Fruit fly (Drosophila melanogaster) whole organism, embryonic: ENCODE measurements around the gene beag.
A peak's percentile ranks its signal among the peaks of the same experiment; 100 is the strongest.

Experiments used
- Bdp1 ChIP-seq: fragments of 200-800 bp; sonication (Bioruptor generic); optimal IDR thresholded peaks from 3 replicates; lab custom pipeline; 2016; ENCODE audit warnings: missing biosample characterization, missing genetic modification characterization
- Bteb2 ChIP-seq: fragments of 200-800 bp; sonication (Bioruptor generic); optimal IDR thresholded peaks from 2 replicates; lab custom pipeline; 2016; ENCODE audit warnings: missing biosample characterization, missing genetic modification characterization
- CG10543 ChIP-seq: fragments of 200-800 bp; sonication (Bioruptor generic); optimal IDR thresholded peaks from 3 replicates; lab custom pipeline; 2017; ENCODE audit warnings: missing biosample characterization, mild to moderate bottlenecking, missing genetic modification characterization, moderate library complexity
- CG11085 ChIP-seq: fragments of 200-800 bp; sonication (Bioruptor generic); IDR thresholded peaks from 2 replicates; pipeline ENCODE4 v1.3.6; 2022; ENCODE audit warnings: missing biosample characterization, missing genetic modification characterization
- CG11456 ChIP-seq: fragments of 200-800 bp; sonication (Bioruptor generic); IDR thresholded peaks from 3 replicates; pipeline ENCODE4 v1.3.6; 2022; ENCODE audit warnings: missing biosample characterization, missing genetic modification characterization
- CG12104 ChIP-seq: fragments of 200-800 bp; sonication (Bioruptor generic); optimal IDR thresholded peaks from 3 replicates; lab custom pipeline; 2016; ENCODE audit warnings: missing biosample characterization, missing genetic modification characterization
- CG13123 ChIP-seq: fragments of 200-800 bp; sonication (Bioruptor generic); optimal IDR thresholded peaks from 2 replicates; lab custom pipeline; 2016; ENCODE audit warnings: missing biosample characterization, missing genetic modification characterization
- CG13894 ChIP-seq: fragments of 200-800 bp; sonication (Bioruptor generic); optimal IDR thresholded peaks from 3 replicates; lab custom pipeline; 2018; ENCODE audit warnings: missing biosample characterization, mild to moderate bottlenecking, missing genetic modification characterization, moderate library complexity
- CG14050 ChIP-seq: fragments of 200-800 bp; sonication (Bioruptor generic); IDR thresholded peaks from 3 replicates; pipeline ENCODE4 v1.3.6; 2022; ENCODE audit warnings: missing biosample characterization, missing genetic modification characterization
- CG14441 ChIP-seq: fragments of 200-800 bp; sonication (Bioruptor generic); IDR thresholded peaks from 2 replicates; pipeline ENCODE4 v1.3.6; 2022; ENCODE audit warnings: missing biosample characterization, missing genetic modification characterization
- CG15269 ChIP-seq: fragments of 200-800 bp; sonication (Bioruptor generic); optimal IDR thresholded peaks from 2 replicates; lab custom pipeline; 2018; ENCODE audit warnings: missing biosample characterization, mild to moderate bottlenecking, missing genetic modification characterization, moderate library complexity
- CG15514 ChIP-seq: fragments of 200-800 bp; sonication (Bioruptor generic); optimal IDR thresholded peaks from 3 replicates; lab custom pipeline; 2017; ENCODE audit warnings: missing biosample characterization, missing genetic modification characterization, mild to moderate bottlenecking, moderate library complexity, missing genetic modification reagents
- CG16813 ChIP-seq: fragments of 200-800 bp; sonication (Bioruptor generic); IDR thresholded peaks from 3 replicates; pipeline ENCODE4 v1.3.6; 2022; ENCODE audit warnings: missing biosample characterization, missing genetic modification characterization; ENCODE audit not compliant: partially characterized antibody
- CG32767 ChIP-seq: fragments of 200-800 bp; sonication (Bioruptor generic); IDR thresholded peaks from 2 replicates; pipeline ENCODE4 v1.3.6; 2022; ENCODE audit warnings: missing biosample characterization, missing genetic modification characterization
- CG33213 ChIP-seq: fragments of 200-800 bp; sonication (Bioruptor generic); optimal IDR thresholded peaks from 3 replicates; lab custom pipeline; 2016; ENCODE audit warnings: missing biosample characterization, missing genetic modification characterization
- CG34376 ChIP-seq: fragments of 200-800 bp; sonication (Bioruptor generic); optimal IDR thresholded peaks from 2 replicates; lab custom pipeline; 2018; ENCODE audit warnings: missing biosample characterization, mild to moderate bottlenecking, missing genetic modification characterization
- CG4424 ChIP-seq: fragments of 200-800 bp; sonication (Bioruptor generic); optimal IDR thresholded peaks from 3 replicates; lab custom pipeline; 2016; ENCODE audit warnings: missing biosample characterization, missing genetic modification characterization
- CG6854 ChIP-seq: fragments of 200-800 bp; sonication (Bioruptor generic); optimal IDR thresholded peaks from 3 replicates; lab custom pipeline; 2017; ENCODE audit warnings: missing biosample characterization, mild to moderate bottlenecking, missing genetic modification characterization
- CG8924 ChIP-seq: fragments of 200-800 bp; optimal IDR thresholded peaks from 3 replicates; lab custom pipeline; 2019; ENCODE audit warnings: missing biosample characterization, mild to moderate bottlenecking, missing genetic modification characterization, moderate library complexity
- CG8944 ChIP-seq: fragments of 200-800 bp; sonication (Bioruptor generic); optimal IDR thresholded peaks from 3 replicates; lab custom pipeline; 2016; ENCODE audit warnings: missing biosample characterization, missing genetic modification characterization
- Deaf1 ChIP-seq: fragments of 200-800 bp; optimal IDR thresholded peaks from 3 replicates; lab custom pipeline; 2019; ENCODE audit warnings: missing biosample characterization, mild to moderate bottlenecking, missing genetic modification characterization, moderate library complexity
- Ets65A ChIP-seq: fragments of 200-800 bp; sonication (Bioruptor generic); peaks from one replicate; lab custom pipeline; 2016; ENCODE audit warnings: missing biosample characterization, missing genetic modification characterization
- Gug ChIP-seq: fragments of 200-800 bp; sonication (Bioruptor generic); IDR thresholded peaks from 4 replicates; pipeline ENCODE4 v1.3.6; 2022; ENCODE audit warnings: missing biosample characterization, missing genetic modification characterization
- Hey ChIP-seq: fragments of 200-800 bp; sonication (Bioruptor generic); optimal IDR thresholded peaks from 3 replicates; lab custom pipeline; 2018; ENCODE audit warnings: missing biosample characterization, mild to moderate bottlenecking, missing genetic modification characterization
- HmgD ChIP-seq: fragments of 200-800 bp; sonication (Bioruptor generic); optimal IDR thresholded peaks from 3 replicates; lab custom pipeline; 2016; ENCODE audit warnings: missing biosample characterization, missing genetic modification characterization
- Jarid2 ChIP-seq: fragments of 200-800 bp; sonication (Bioruptor generic); optimal IDR thresholded peaks from 3 replicates; lab custom pipeline; 2017; ENCODE audit warnings: mild to moderate bottlenecking, missing biosample characterization, missing genetic modification reagents, missing genetic modification characterization
- Kr ChIP-seq: fragments of 200-800 bp; sonication (Bioruptor generic); optimal IDR thresholded peaks from 2 replicates; lab custom pipeline; 2017; ENCODE audit warnings: missing biosample characterization, mild to moderate bottlenecking, missing genetic modification characterization
- Lim3 ChIP-seq: fragments of 200-800 bp; sonication (Bioruptor generic); IDR thresholded peaks from 2 replicates; pipeline ENCODE4 v1.3.6; 2022; ENCODE audit warnings: missing biosample characterization, missing genetic modification characterization
- Sry-β ChIP-seq: fragments of 200-800 bp; sonication (Bioruptor generic); optimal IDR thresholded peaks from 2 replicates; lab custom pipeline; 2018; ENCODE audit warnings: missing biosample characterization, mild to moderate bottlenecking, missing genetic modification characterization, moderate library complexity
- Stat92E ChIP-seq, 3 experiments: fragments of >200 bp in 2 of 3; fragments of 200-800 bp in 1 of 3; sonication (Bioruptor generic) in 1 of 3; optimal IDR thresholded peaks; 2 replicates each; lab custom pipeline; 2017 to 2019; ENCODE audit warnings: missing biosample characterization in 3 of 3, missing genetic modification characterization in 3 of 3, mild to moderate bottlenecking in 1 of 3, moderate library complexity in 1 of 3
- Taf1 ChIP-seq: fragments of 200-800 bp; sonication (Bioruptor generic); IDR thresholded peaks from 2 replicates; pipeline ENCODE4 v1.3.6; 2022; ENCODE audit warnings: missing biosample characterization, missing genetic modification characterization
- Xbp1 ChIP-seq: fragments of 200-800 bp; sonication (Bioruptor generic); optimal IDR thresholded peaks from 3 replicates; lab custom pipeline; 2016; ENCODE audit warnings: missing biosample characterization, mild to moderate bottlenecking, missing genetic modification characterization
- cad ChIP-seq: fragments of >200 bp; optimal IDR thresholded peaks from 2 replicates; lab custom pipeline; 2017; ENCODE audit warnings: missing biosample characterization, missing genetic modification characterization
- caup ChIP-seq: fragments of 200-800 bp; sonication (Bioruptor generic); optimal IDR thresholded peaks from 3 replicates; lab custom pipeline; 2017; ENCODE audit warnings: missing biosample characterization, mild to moderate bottlenecking, missing genetic modification characterization, moderate library complexity; ENCODE audit not compliant: severe bottlenecking
- ci ChIP-seq: fragments of 200-800 bp; sonication (Bioruptor generic); IDR thresholded peaks from 3 replicates; pipeline ENCODE4 v1.3.6; 2022; ENCODE audit warnings: missing biosample characterization, missing genetic modification characterization
- croc ChIP-seq: fragments of 200-800 bp; sonication (Bioruptor generic); conservative IDR thresholded peaks from 3 replicates; pipeline ENCODE4 v1.3.6; 2022; ENCODE audit warnings: missing biosample characterization, missing genetic modification characterization
- dmrt99B ChIP-seq: fragments of 200-800 bp; sonication (Bioruptor generic); optimal IDR thresholded peaks from 2 replicates; lab custom pipeline; 2018; ENCODE audit warnings: missing biosample characterization, mild to moderate bottlenecking, missing genetic modification characterization, moderate library complexity
- gsb ChIP-seq: fragments of 200-800 bp; sonication (Bioruptor generic); IDR thresholded peaks from 2 replicates; pipeline ENCODE4 v1.3.6; 2022; ENCODE audit warnings: missing biosample characterization, missing genetic modification characterization
- gsb-n ChIP-seq: fragments of 200-800 bp; sonication (Bioruptor generic); optimal IDR thresholded peaks from 3 replicates; lab custom pipeline; 2018; ENCODE audit warnings: missing biosample characterization, mild to moderate bottlenecking, missing genetic modification characterization
- h ChIP-seq: fragments of >200 bp; optimal IDR thresholded peaks from 2 replicates; lab custom pipeline; 2017
- hkb ChIP-seq, 2 experiments: fragments of 200-800 bp in 1 of 2; fragments of >200 bp in 1 of 2; sonication (Bioruptor generic) in 1 of 2; IDR thresholded peaks in 1 of 2; optimal IDR thresholded peaks in 1 of 2; 2 replicates each; pipeline versions ENCODE4 v1.3.6 to Lab custom; 2017 to 2022; ENCODE audit warnings: missing biosample characterization in 1 of 2, missing genetic modification characterization in 1 of 2
- lola ChIP-seq, 3 experiments: fragments of >200 bp in 2 of 3; fragments of 200-800 bp in 1 of 3; sonication (Bioruptor generic) in 1 of 3; optimal IDR thresholded peaks; 2 replicates each; lab custom pipeline; 2017 to 2019; ENCODE audit warnings: missing biosample characterization in 3 of 3, missing genetic modification characterization in 3 of 3, mild to moderate bottlenecking in 1 of 3, moderate library complexity in 1 of 3
- nau ChIP-seq: fragments of 200-800 bp; sonication (Bioruptor generic); optimal IDR thresholded peaks from 3 replicates; lab custom pipeline; 2017; ENCODE audit warnings: missing biosample characterization, mild to moderate bottlenecking, missing genetic modification characterization, missing genetic modification reagents
- nerfin-2 ChIP-seq: fragments of 200-800 bp; sonication (Bioruptor generic); IDR thresholded peaks from 2 replicates; pipeline ENCODE4 v1.3.6; 2022; ENCODE audit warnings: missing biosample characterization, missing genetic modification characterization; ENCODE audit not compliant: partially characterized antibody
- oc ChIP-seq: fragments of 200-800 bp; sonication (Bioruptor generic); optimal IDR thresholded peaks from 2 replicates; lab custom pipeline; 2018; ENCODE audit warnings: missing biosample characterization, mild to moderate bottlenecking, missing genetic modification characterization, moderate library complexity
- pfk ChIP-seq: fragments of 200-800 bp; sonication (Bioruptor generic); optimal IDR thresholded peaks from 2 replicates; lab custom pipeline; 2018; ENCODE audit warnings: missing biosample characterization, mild to moderate bottlenecking, missing genetic modification characterization, moderate library complexity
- pros ChIP-seq: fragments of 200-800 bp; sonication (Bioruptor generic); optimal IDR thresholded peaks from 3 replicates; lab custom pipeline; 2019; ENCODE audit warnings: missing biosample characterization, mild to moderate bottlenecking, missing genetic modification characterization, moderate library complexity
- repo ChIP-seq: fragments of 200-800 bp; sonication (Bioruptor generic); optimal IDR thresholded peaks from 2 replicates; lab custom pipeline; 2016; ENCODE audit warnings: missing biosample characterization, missing genetic modification characterization
- sr ChIP-seq: fragments of 200-800 bp; sonication (Bioruptor generic); IDR thresholded peaks from 3 replicates; pipeline ENCODE4 v1.3.6; 2022; ENCODE audit warnings: missing biosample characterization, missing genetic modification characterization
- tap ChIP-seq: fragments of 200-800 bp; optimal IDR thresholded peaks from 3 replicates; lab custom pipeline; 2019; ENCODE audit warnings: missing biosample characterization, mild to moderate bottlenecking, missing genetic modification characterization, moderate library complexity
- zen ChIP-seq: fragments of 200-800 bp; sonication (Bioruptor generic); optimal IDR thresholded peaks from 3 replicates; lab custom pipeline; 2018; ENCODE audit warnings: missing biosample characterization, mild to moderate bottlenecking, missing genetic modification characterization, moderate library complexity

beag gene

DNA sequence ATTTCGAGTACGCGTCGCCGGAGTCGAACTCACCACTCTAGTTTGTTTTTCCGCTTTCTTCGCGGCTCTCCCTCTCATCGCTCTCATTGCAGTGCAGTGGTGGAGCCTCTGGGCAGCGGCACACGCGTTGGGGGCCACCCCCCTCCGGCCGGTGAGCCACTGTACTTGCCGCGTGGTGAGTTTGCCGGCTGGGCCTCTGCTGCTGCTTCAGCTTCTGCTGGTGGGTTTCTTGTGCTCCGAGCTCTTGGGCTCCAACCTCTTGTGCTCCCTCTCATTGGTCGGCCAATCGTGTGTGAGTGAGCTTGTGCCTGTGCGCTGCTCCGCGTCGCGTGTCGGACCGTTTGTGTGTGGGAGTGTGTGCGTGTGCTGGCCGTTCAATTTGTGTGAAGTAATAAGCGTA lies 11.9 kb downstream of the beag start (continued):
- TF ChIP-seq CG14050 (GFP tag; lab: Robert Waterston, UW) (no peak), CG15269 (tag; lab: Kevin White, UChicago) (peak; percentile 46), oc (tag; lab: Kevin White, UChicago) (peak; percentile 43), Taf1 (GFP tag; lab: Robert Waterston, UW) (no peak), Bteb2 (GFP tag; lab: Kevin White, UChicago) (peak; percentile 21), hkb (optimal IDR thresholded peaks at IDR 0.05; lab: Kevin White, UChicago) (no peak), hkb (GFP tag; IDR thresholded peaks at IDR 0.05; lab: Robert Waterston, UW) (no peak), Jarid2 (GFP tag; lab: Kevin White, UChicago) (peak; percentile 68), CG8944 (GFP tag; lab: Kevin White, UChicago) (peak; percentile 10), Ets65A (GFP tag; lab: Kevin White, UChicago) (no peak), nerfin-2 (no peak), caup (GFP tag; lab: Kevin White, UChicago) (peak; percentile 82), CG32767 (GFP tag; lab: Robert Waterston, UW) (no peak), CG13894 (peak; percentile 82), gsb-n (tag; lab: Kevin White, UChicago) (no peak), tap (peak; percentile 44), CG10543 (peak; percentile 91), Deaf1 (tag; lab: Kevin White, UChicago) (peak; percentile 52), CG16813 (GFP tag; lab: Robert Waterston, UW) (no peak), CG11085 (no peak), CG4424 (GFP tag; lab: Kevin White, UChicago) (peak; percentile 23), CG6854 (peak; percentile 71), dmrt99B (tag; lab: Kevin White, UChicago) (peak; percentile 33), pfk (peak; percentile 53), Lim3 (GFP tag; lab: Robert Waterston, UW) (no peak), CG8924 (tag; lab: Kevin White, UChicago) (no peak), HmgD (GFP tag; lab: Kevin White, UChicago) (peak; percentile 80), gsb (GFP tag; lab: Robert Waterston, UW) (no peak), Bdp1 (GFP tag; lab: Kevin White, UChicago) (peak; percentile 3), Stat92E (GFP tag; optimal IDR thresholded peaks at IDR 0.05; lab: Kevin White, UChicago) (no peak), repo (GFP tag; lab: Kevin White, UChicago) (peak; percentile 54), Kr (GFP tag; lab: Kevin White, UChicago) (no peak), Sry-β (GFP tag; lab: Kevin White, UChicago) (no peak), CG12104 (GFP tag; lab: Kevin White, UChicago) (no peak), CG34376 (GFP tag; lab: Kevin White, UChicago) (peak; percentile 87), CG15514 (GFP tag; lab: Kevin White, UChicago) (peak; percentile 72), Hey (tag; lab: Kevin White, UChicago) (no peak), sr (GFP tag; lab: Robert Waterston, UW) (no peak), pros (GFP tag; lab: Kevin White, UChicago) (peak; percentile 91), h (no peak), lola (GFP tag; optimal IDR thresholded peaks at IDR 0.05; lab: Kevin White, UChicago) (no peak), CG33213 (GFP tag; lab: Kevin White, UChicago) (no peak), CG11456 (GFP tag; lab: Robert Waterston, UW) (no peak), zen (tag; lab: Kevin White, UChicago) (no peak), cad (GFP tag; lab: Kevin White, UChicago) (no peak), nau (GFP tag; lab: Kevin White, UChicago) (peak; percentile 62), CG14441 (no peak), CG13123 (GFP tag; lab: Kevin White, UChicago) (no peak), ci (GFP tag; lab: Robert Waterston, UW) (no peak), Xbp1 (GFP tag; lab: Kevin White, UChicago) (peak; percentile 38), Gug (GFP tag; lab: Robert Waterston, UW) (peak; percentile 89), croc (no peak)
